Worm (Caenorhabditis elegans) whole organism, L3 larva: ENCODE results near the gene F47G3.3.

Experiments used
- egl-27 ChIP-seq: sonication (generic microtip); optimal IDR thresholded peaks from 4 replicates; lab custom pipeline; 2017; ENCODE audit warnings: missing biosample characterization, missing genetic modification reagents, missing genetic modification characterization
- egl-5 ChIP-seq: fragments of 150-350 bp; optimal IDR thresholded peaks from 2 replicates; lab custom pipeline; 2017; ENCODE audit warnings: missing biosample characterization, missing genetic modification reagents, missing genetic modification characterization, inconsistent platforms
- elt-2 ChIP-seq: sonication (generic microtip); optimal IDR thresholded peaks from 2 replicates; lab custom pipeline; 2016; ENCODE audit warnings: missing genetic modification reagents, mild to moderate bottlenecking, missing genetic modification characterization, missing compliant biosample characterization
- lin-39 ChIP-seq: fragments of 150-350 bp; optimal IDR thresholded peaks from 2 replicates; lab custom pipeline; 2018; ENCODE audit warnings: missing biosample characterization, missing genetic modification reagents, missing genetic modification characterization
- lsy-12 ChIP-seq: sonication (generic microtip); optimal IDR thresholded peaks from 2 replicates; lab custom pipeline; 2016; ENCODE audit warnings: mild to moderate bottlenecking, missing genetic modification characterization, missing compliant biosample characterization
- mdl-1 ChIP-seq: fragments of 150-350 bp; optimal IDR thresholded peaks from 2 replicates; lab custom pipeline; 2014; ENCODE audit warnings: missing biosample characterization, missing genetic modification characterization
- nhr-237 ChIP-seq: fragments of 150-350 bp; optimal IDR thresholded peaks from 2 replicates; lab custom pipeline; 2014; ENCODE audit warnings: missing biosample characterization, missing genetic modification characterization
- nhr-67 ChIP-seq: fragments of 150-350 bp; optimal IDR thresholded peaks from 2 replicates; lab custom pipeline; 2014; ENCODE audit warnings: missing biosample characterization, missing genetic modification characterization
- unc-39 ChIP-seq: sonication (generic microtip); optimal IDR thresholded peaks from 4 replicates; lab custom pipeline; 2017; ENCODE audit warnings: missing biosample characterization, missing genetic modification characterization
- unc-62 ChIP-seq: fragments of 150-350 bp; sonication (generic microtip); optimal IDR thresholded peaks from 4 replicates; lab custom pipeline; 2014; ENCODE audit warnings: missing biosample characterization, missing genetic modification reagents, missing genetic modification characterization

DNA sequence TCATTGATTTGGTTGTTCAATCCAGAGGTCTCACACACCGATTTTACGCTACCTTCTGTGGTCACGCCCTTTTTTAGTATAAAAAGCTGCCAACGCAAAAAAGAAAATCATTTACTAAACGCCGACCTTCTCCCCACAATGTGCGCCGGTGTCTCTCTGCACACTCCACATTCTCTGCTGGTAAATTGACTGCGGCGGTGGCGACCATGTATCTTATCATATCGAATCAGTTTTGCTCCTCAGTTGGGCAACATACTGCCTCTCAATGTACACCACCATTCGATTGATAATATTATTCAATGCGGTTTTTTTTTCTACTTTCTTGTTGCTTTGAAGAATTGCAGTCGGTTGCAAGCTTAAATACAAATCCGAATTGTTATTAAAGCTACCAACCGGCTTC is 3.7 kb upstream of the F47G3.3 start:
- TF ChIP-seq elt-2 (tag; lab: Kevin White, UChicago) (peak; percentile 81), unc-62 (GFP tag; lab: Kevin White, UChicago) (no peak), unc-39 (tag; lab: Kevin White, UChicago) (no peak), nhr-67 (no peak), egl-27 (no peak), lsy-12 (tag; lab: Kevin White, UChicago) (no peak), mdl-1 (tag; lab: Kevin White, UChicago) (no peak), lin-39 (tag; lab: Kevin White, UChicago) (no peak), nhr-237 (tag; lab: Kevin White, UChicago) (no peak), egl-5 (tag; lab: Kevin White, UChicago) (no peak)
